Worm (Caenorhabditis elegans) whole organism, L2 larva: ENCODE results near the gene atfs-1.
"Not testable (repeated sequence)": the region's sequence is repeated elsewhere in the genome, so short reads cannot be mapped to it uniquely, and the experiment has no call there.

Source experiments
- C34F6.9 ChIP-seq: fragments of 150-350 bp; optimal IDR thresholded peaks from 2 replicates; lab custom pipeline; 2014; ENCODE audit warnings: missing biosample characterization, missing genetic modification characterization
- F13H6.1 ChIP-seq: sonication (generic microtip); optimal IDR thresholded peaks from 2 replicates; lab custom pipeline; 2016; ENCODE audit warnings: missing genetic modification characterization, missing compliant biosample characterization
- R02D3.7 ChIP-seq: fragments of 150-350 bp; optimal IDR thresholded peaks from 2 replicates; lab custom pipeline; 2014; ENCODE audit warnings: missing biosample characterization, missing genetic modification characterization
- Y55F3AM.14 ChIP-seq: fragments of 200-800 bp; sonication (Bioruptor generic); optimal IDR thresholded peaks from 2 replicates; lab custom pipeline; 2018; ENCODE audit warnings: mild to moderate bottlenecking, missing genetic modification characterization, missing compliant biosample characterization
- ZK546.5 ChIP-seq: sonication (generic microtip); optimal IDR thresholded peaks from 2 replicates; lab custom pipeline; 2017; ENCODE audit warnings: missing biosample characterization, missing genetic modification characterization
- alr-1 ChIP-seq: fragments of 150-350 bp; optimal IDR thresholded peaks from 2 replicates; lab custom pipeline; 2014; ENCODE audit warnings: missing biosample characterization, missing genetic modification characterization
- blmp-1 ChIP-seq: sonication (generic microtip); optimal IDR thresholded peaks from 2 replicates; lab custom pipeline; 2017; ENCODE audit warnings: missing genetic modification characterization, mild to moderate bottlenecking, missing compliant biosample characterization, antibody characterized with exemption, moderate library complexity; ENCODE audit not compliant: insufficient read depth
- ceh-16 ChIP-seq: fragments of 150-350 bp; optimal IDR thresholded peaks from 2 replicates; lab custom pipeline; 2014; ENCODE audit warnings: missing biosample characterization, missing genetic modification characterization
- crh-2 ChIP-seq: sonication (generic microtip); optimal IDR thresholded peaks from 2 replicates; lab custom pipeline; 2017; ENCODE audit warnings: missing biosample characterization, missing genetic modification characterization
- elt-1 ChIP-seq: fragments of 150-350 bp; optimal IDR thresholded peaks from 2 replicates; lab custom pipeline; 2014; ENCODE audit warnings: missing biosample characterization, missing genetic modification characterization
- elt-3 ChIP-seq: sonication (generic microtip); optimal IDR thresholded peaks from 2 replicates; lab custom pipeline; 2017; ENCODE audit warnings: missing biosample characterization, missing genetic modification characterization
- fos-1 ChIP-seq: fragments of 150-350 bp; optimal IDR thresholded peaks from 2 replicates; lab custom pipeline; 2014; ENCODE audit warnings: missing biosample characterization, missing genetic modification characterization
- gmeb-1 ChIP-seq: fragments of 150-350 bp; optimal IDR thresholded peaks from 2 replicates; lab custom pipeline; 2014; ENCODE audit warnings: missing biosample characterization, missing genetic modification characterization
- lin-11 ChIP-seq: fragments of 150-350 bp; sonication (generic microtip); optimal IDR thresholded peaks from 2 replicates; lab custom pipeline; 2014; ENCODE audit warnings: missing biosample characterization, missing genetic modification characterization, inconsistent platforms, mixed read lengths
- lin-13 ChIP-seq: fragments of 150-350 bp; optimal IDR thresholded peaks from 2 replicates; lab custom pipeline; 2014; ENCODE audit warnings: missing biosample characterization, missing genetic modification reagents, missing genetic modification characterization
- lsy-2 ChIP-seq, 2 experiments: fragments of 150-350 bp in 1 of 2; sonication (generic microtip) in 1 of 2; optimal IDR thresholded peaks; 2 replicates each; lab custom pipeline; 2014 to 2017; ENCODE audit warnings: missing biosample characterization in 2 of 2, missing genetic modification characterization in 2 of 2
- mdl-1 ChIP-seq, 2 experiments: fragments of 150-350 bp in 1 of 2; sonication (generic microtip) in 1 of 2; optimal IDR thresholded peaks; 2 replicates each; lab custom pipeline; 2017; ENCODE audit warnings: missing biosample characterization in 2 of 2, missing genetic modification characterization in 2 of 2
- nhr-12 ChIP-seq: fragments of 150-350 bp; optimal IDR thresholded peaks from 2 replicates; lab custom pipeline; 2014; ENCODE audit warnings: missing biosample characterization, missing genetic modification characterization
- nhr-129 ChIP-seq: fragments of 150-350 bp; optimal IDR thresholded peaks from 2 replicates; lab custom pipeline; 2014; ENCODE audit warnings: missing biosample characterization, missing genetic modification characterization
- nhr-21 ChIP-seq: fragments of 150-350 bp; optimal IDR thresholded peaks from 2 replicates; lab custom pipeline; 2014; ENCODE audit warnings: missing biosample characterization, missing genetic modification characterization
- nhr-23 ChIP-seq: fragments of 150-350 bp; optimal IDR thresholded peaks from 2 replicates; lab custom pipeline; 2014; ENCODE audit warnings: missing biosample characterization, missing genetic modification reagents, missing genetic modification characterization
- nhr-237 ChIP-seq: fragments of 150-350 bp; optimal IDR thresholded peaks from 2 replicates; lab custom pipeline; 2014; ENCODE audit warnings: missing biosample characterization, missing genetic modification characterization
- nhr-25 ChIP-seq: fragments of 150-350 bp; sonication (generic microtip); optimal IDR thresholded peaks from 3 replicates; lab custom pipeline; 2014; ENCODE audit warnings: missing biosample characterization, missing genetic modification characterization
- nhr-6 ChIP-seq: fragments of 150-350 bp; optimal IDR thresholded peaks from 2 replicates; lab custom pipeline; 2014; ENCODE audit warnings: missing biosample characterization, missing genetic modification characterization
- peb-1 ChIP-seq: fragments of 150-350 bp; optimal IDR thresholded peaks from 2 replicates; lab custom pipeline; 2014; ENCODE audit warnings: missing biosample characterization, missing genetic modification characterization
- sem-4 ChIP-seq: fragments of 150-350 bp; optimal IDR thresholded peaks from 2 replicates; lab custom pipeline; 2014; ENCODE audit warnings: missing biosample characterization, missing genetic modification reagents, missing genetic modification characterization
- sma-3 ChIP-seq: sonication (generic microtip); optimal IDR thresholded peaks from 2 replicates; lab custom pipeline; 2016; ENCODE audit warnings: missing genetic modification reagents, missing genetic modification characterization, missing compliant biosample characterization
- sma-9 ChIP-seq, 2 experiments: fragments of 150-350 bp in 1 of 2; sonication (generic microtip) in 1 of 2; optimal IDR thresholded peaks; 2 replicates each; lab custom pipeline; 2014 to 2016; ENCODE audit warnings: missing genetic modification characterization in 2 of 2, mild to moderate bottlenecking in 1 of 2, missing biosample characterization in 1 of 2, missing compliant biosample characterization in 1 of 2, missing genetic modification reagents in 1 of 2, moderate library complexity in 1 of 2
- snpc-4 ChIP-seq: fragments of 150-350 bp; optimal IDR thresholded peaks from 2 replicates; lab custom pipeline; 2014; ENCODE audit warnings: missing biosample characterization, missing genetic modification characterization
- unc-39 ChIP-seq: fragments of 150-350 bp; optimal IDR thresholded peaks from 2 replicates; lab custom pipeline; 2014; ENCODE audit warnings: missing biosample characterization, missing genetic modification characterization
- unc-55 ChIP-seq: fragments of 150-350 bp; sonication (generic microtip); optimal IDR thresholded peaks from 3 replicates; lab custom pipeline; 2014; ENCODE audit warnings: missing biosample characterization, missing genetic modification reagents, missing genetic modification characterization
- unc-62 ChIP-seq: fragments of 150-350 bp; optimal IDR thresholded peaks from 2 replicates; lab custom pipeline; 2014; ENCODE audit warnings: missing biosample characterization, missing genetic modification reagents, missing genetic modification characterization
- zag-1 ChIP-seq: fragments of 150-350 bp; optimal IDR thresholded peaks from 2 replicates; lab custom pipeline; 2014; ENCODE audit warnings: missing biosample characterization, missing genetic modification characterization
- ztf-11 ChIP-seq: sonication (generic microtip); optimal IDR thresholded peaks from 2 replicates; lab custom pipeline; 2017; ENCODE audit warnings: missing biosample characterization, missing genetic modification characterization

The atfs-1 gene

DNA sequence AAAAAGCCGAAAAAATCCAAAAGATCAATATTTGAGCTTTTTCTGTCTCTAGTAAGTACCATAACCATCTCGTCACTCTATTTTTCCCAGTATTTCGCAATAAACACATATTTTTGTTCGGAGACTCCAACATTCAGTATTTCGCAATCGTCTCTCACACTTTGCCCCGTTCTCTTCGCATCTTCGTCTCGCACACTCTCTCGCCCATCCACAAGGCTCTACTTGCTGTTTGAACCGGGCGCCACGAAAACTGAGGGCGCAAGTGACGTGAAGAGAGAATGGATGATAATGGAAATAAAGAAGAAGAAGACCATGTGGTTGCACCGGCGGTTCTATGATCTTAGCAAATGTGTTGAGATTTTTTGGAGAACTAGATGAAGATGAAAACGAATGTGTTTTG is 6.6 kb downstream of the atfs-1 start (continued):
- TF ChIP-seq nhr-237 (tag; lab: Kevin White, UChicago) (no peak), lsy-2 (tag; optimal IDR thresholded peaks at IDR 0.05; lab: Kevin White, UChicago) (peak; percentile 74 to 90), sma-3 (GFP tag; lab: Kevin White, UChicago) (peak; percentile 91), nhr-12 (tag; lab: Kevin White, UChicago) (peak; percentile 30), nhr-25 (peak; percentile 88), lin-13 (GFP tag; lab: Kevin White, UChicago) (peak; percentile 78), nhr-21 (tag; lab: Kevin White, UChicago) (peak; percentile 90)

DNA sequence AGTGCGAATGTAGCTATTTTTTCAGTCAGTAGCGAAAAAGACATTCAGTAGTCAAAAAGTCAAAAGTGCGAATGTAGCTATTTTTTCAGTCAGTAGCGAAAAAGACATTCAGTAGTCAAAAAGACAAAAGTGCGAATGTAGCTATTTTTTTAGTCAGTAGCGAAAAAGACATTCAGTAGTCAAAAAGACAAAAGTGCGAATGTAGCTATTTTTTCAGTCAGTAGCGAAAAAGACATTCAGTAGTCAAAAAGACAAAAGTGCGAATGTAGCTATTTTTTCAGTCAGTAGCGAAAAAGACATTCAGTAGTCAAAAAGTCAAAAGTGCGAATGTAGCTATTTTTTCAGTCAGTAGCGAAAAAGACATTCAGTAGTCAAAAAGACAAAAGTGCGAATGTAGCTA is 11.8 kb downstream of the atfs-1 start, which contains the start of gene T16A9.3:
T16A9.3 (plus strand) TSS at position 301 of the 400 bp plus-strand sequence.
- not testable (repeated sequence) for TF ChIP-seq nhr-237 (tag; lab: Kevin White, UChicago); elt-3; lsy-2 (tag; optimal IDR thresholded peaks at IDR 0.05; lab: Kevin White, UChicago)

DNA sequence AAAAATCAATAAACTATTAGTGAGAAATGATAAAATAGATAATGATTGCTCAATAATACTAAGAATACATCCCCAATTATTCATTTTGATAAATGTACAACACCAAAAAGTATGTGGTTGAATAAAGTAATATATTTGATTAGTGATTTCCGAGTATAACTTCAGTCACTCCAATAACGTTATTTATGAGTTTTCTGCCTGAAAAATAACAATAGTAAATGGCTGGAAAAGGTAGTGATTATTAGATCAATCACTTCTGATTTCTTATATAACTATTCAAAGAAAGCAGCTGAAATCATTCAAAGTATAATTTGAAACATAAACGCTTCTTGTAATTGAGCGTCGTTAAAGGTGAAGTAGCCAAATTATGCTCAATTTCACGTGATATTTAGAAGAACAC is 17.3 kb downstream of the atfs-1 start, which contains the start of gene str-230:
str-230 (minus strand) TSS at position 101 of the 400 bp plus-strand sequence.
- TF ChIP-seq nhr-21 (tag; lab: Kevin White, UChicago) (no peak), alr-1 (tag; lab: Kevin White, UChicago) (no peak), nhr-237 (tag; lab: Kevin White, UChicago) (no peak), R02D3.7 (tag; lab: Kevin White, UChicago) (no peak), Y55F3AM.14 (GFP tag; lab: Kevin White, UChicago) (no peak), fos-1 (tag; lab: Kevin White, UChicago) (no peak), elt-3 (no peak), sma-9 (GFP tag; optimal IDR thresholded peaks at IDR 0.05; lab: Kevin White, UChicago) (no peak), sma-9 (tag; optimal IDR thresholded peaks at IDR 0.05; lab: Kevin White, UChicago) (no peak), sma-3 (GFP tag; lab: Kevin White, UChicago) (no peak), nhr-23 (no peak), lsy-2 (tag; optimal IDR thresholded peaks at IDR 0.05; lab: Kevin White, UChicago) (no peak), C34F6.9 (tag; lab: Kevin White, UChicago) (no peak), sem-4 (tag; lab: Kevin White, UChicago) (no peak), nhr-129 (tag; lab: Kevin White, UChicago) (no peak), unc-55 (GFP tag; lab: Kevin White, UChicago) (no peak), snpc-4 (tag; lab: Kevin White, UChicago) (no peak), ZK546.5 (tag; lab: Kevin White, UChicago) (no peak), F13H6.1 (no peak), mdl-1 (tag; optimal IDR thresholded peaks at IDR 0.05; lab: Kevin White, UChicago) (no peak)

DNA sequence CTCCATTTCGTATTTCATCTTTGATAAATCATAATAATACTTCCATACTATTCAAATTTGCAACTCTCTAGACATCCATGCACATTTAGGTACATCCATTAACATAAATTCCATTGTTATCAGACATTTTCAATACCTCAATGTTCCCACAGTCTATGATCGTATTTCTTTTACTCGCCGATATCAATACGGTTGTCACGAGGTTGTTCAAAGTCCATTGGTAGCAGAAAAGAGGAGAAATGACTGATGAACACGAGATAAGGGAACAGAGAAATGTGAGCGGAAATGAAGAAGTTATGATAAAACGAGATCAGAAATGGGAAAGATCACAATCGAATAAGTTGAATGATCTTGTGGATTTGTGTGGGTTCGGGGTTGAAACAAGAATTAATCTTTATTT is 19.4 kb downstream of the atfs-1 start:
- TF ChIP-seq unc-62 (GFP tag; lab: Kevin White, UChicago) = no peak
- TF ChIP-seq blmp-1 (tag; lab: Kevin White, UChicago) = peak; percentile 51
- TF ChIP-seq elt-1 = no peak
- no peak for TF ChIP-seq unc-39 (tag; lab: Kevin White, UChicago)
- peak; percentile 65 for TF ChIP-seq crh-2 (tag; lab: Kevin White, UChicago)
- TF ChIP-seq peb-1 (tag; lab: Kevin White, UChicago) = no peak
- no peak for TF ChIP-seq zag-1 (tag; lab: Kevin White, UChicago)
- peak; percentile 76 for TF ChIP-seq sma-9 (GFP tag; optimal IDR thresholded peaks at IDR 0.05; lab: Kevin White, UChicago)
- TF ChIP-seq sma-9 (tag; optimal IDR thresholded peaks at IDR 0.05; lab: Kevin White, UChicago) = no peak
- TF ChIP-seq fos-1 (tag; lab: Kevin White, UChicago) = peak; percentile 78
- no peak for TF ChIP-seq elt-3
- TF ChIP-seq nhr-6 (tag; lab: Kevin White, UChicago) = no peak
- peak; percentile 70 for TF ChIP-seq nhr-21 (tag; lab: Kevin White, UChicago)
- TF ChIP-seq ztf-11 (tag; lab: Kevin White, UChicago) = no peak
- TF ChIP-seq lin-11 (tag; lab: Kevin White, UChicago) = no peak
- TF ChIP-seq gmeb-1 = peak; percentile 53
- TF ChIP-seq ceh-16 (tag; lab: Kevin White, UChicago) = no peak
